Fruit fly (Drosophila melanogaster): ENCODE measurements around the gene chic.

Gene chic

dm6 chr2L:5998383-5998782 is 17.6 kb upstream of the chic start:
- TF ChIP-seq ttk (optimal IDR thresholded peaks at IDR 0.05), result no peak
- no peak for TF ChIP-seq h (optimal IDR thresholded peaks at IDR 0.05)
- no peak for TF ChIP-seq Sin3A (optimal IDR thresholded peaks at IDR 0.05)
- no peak for TF ChIP-seq psq (optimal IDR thresholded peaks at IDR 0.05)
- TF ChIP-seq insv (optimal IDR thresholded peaks at IDR 0.05), result no peak
- TF ChIP-seq Myc (optimal IDR thresholded peaks at IDR 0.05), result no peak

DNA sequence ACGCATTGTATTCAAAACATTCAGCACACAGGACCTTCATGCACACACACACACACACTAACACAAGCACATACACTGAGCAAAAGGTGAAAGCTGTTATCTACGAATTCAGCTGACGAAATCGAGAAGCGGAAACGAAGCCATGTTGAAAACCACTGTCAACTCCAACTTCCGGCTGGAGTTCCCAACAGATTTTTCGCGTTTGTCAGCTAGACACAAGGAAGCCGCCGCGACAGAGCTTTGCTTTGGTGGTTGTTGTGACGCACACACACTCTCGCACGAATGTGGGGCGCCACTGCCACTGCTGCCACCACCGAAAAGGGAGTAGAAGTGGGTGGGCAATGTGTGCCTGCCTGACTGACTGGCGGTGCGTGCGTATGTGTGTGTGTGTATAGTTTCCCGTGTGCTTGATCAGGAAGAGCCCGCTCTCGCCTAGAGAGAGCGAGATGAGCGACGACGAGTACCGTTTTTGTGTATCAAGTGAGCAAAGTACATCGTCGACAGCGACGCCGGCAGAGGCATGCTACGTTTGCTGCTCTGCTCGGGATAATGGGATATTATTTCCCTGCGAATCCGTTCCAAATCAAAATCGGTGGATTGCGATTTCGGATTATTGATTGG is 16.9 kb upstream of the chic start:
- TF ChIP-seq Sin3A (optimal IDR thresholded peaks at IDR 0.05) (no peak), psq (optimal IDR thresholded peaks at IDR 0.05) (no peak), Myc (optimal IDR thresholded peaks at IDR 0.05) (no peak), insv (optimal IDR thresholded peaks at IDR 0.05) (no peak), ttk (optimal IDR thresholded peaks at IDR 0.05) (no peak)

dm6 chr2L:5990447-5990846 is 9.6 kb upstream of the chic start:
- no peak for TF ChIP-seq ttk (optimal IDR thresholded peaks at IDR 0.05)
- TF ChIP-seq psq (optimal IDR thresholded peaks at IDR 0.05), result no peak
- no peak for TF ChIP-seq insv (optimal IDR thresholded peaks at IDR 0.05)
- TF ChIP-seq Myc (optimal IDR thresholded peaks at IDR 0.05), result no peak
- no peak for TF ChIP-seq Sin3A (optimal IDR thresholded peaks at IDR 0.05)
- no peak for TF ChIP-seq h (optimal IDR thresholded peaks at IDR 0.05)

DNA sequence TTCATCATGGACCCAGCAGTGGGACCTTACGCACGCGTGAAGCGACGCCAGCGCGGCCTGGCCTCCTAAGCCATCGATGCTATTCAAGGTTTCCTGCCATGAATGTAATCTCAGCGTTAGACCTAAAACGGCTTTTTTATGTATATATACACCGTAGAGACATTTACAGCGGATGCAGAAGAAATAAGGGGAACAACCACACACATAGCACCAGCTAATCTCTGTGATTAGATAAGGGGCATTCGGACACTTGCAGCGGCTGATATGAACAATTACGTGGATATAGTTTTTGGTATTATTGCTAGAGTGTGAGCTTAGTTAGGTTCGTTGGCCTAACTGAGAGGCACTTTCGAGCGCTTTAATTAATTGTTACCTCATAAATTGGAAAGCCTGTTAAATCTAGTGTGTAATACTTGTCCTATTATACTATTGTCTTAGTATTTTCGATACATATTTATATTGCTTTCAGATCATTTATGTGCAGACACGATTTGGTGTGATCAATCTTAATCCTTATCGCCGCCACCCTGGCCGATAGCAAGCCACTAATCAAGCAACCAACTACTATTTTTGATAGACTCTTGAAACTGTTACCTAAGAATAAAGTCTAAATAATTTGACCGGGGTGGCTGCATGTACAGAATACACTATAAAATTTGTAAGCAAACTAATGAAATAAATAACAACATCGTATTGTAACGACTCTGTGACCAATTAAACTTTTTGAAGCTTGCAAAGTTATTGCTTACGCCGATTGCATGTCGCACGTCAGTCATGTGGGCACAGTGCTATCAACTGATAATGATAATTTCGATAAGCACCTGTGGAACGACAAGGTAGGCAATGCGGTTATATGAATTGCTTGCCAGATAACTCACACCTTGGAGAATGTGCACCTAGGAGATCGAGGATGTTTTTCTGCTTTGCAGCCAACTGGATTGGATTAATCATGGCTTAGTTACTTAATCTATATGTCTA is 7.6 kb upstream of the chic start:
- TF ChIP-seq ttk (optimal IDR thresholded peaks at IDR 0.05) (no peak), psq (optimal IDR thresholded peaks at IDR 0.05) (no peak), Myc (optimal IDR thresholded peaks at IDR 0.05) (no peak), h (optimal IDR thresholded peaks at IDR 0.05) (no peak), insv (optimal IDR thresholded peaks at IDR 0.05) (no peak), Sin3A (optimal IDR thresholded peaks at IDR 0.05) (no peak)

dm6 chr2L:5986940-5987339 is 6.1 kb upstream of the chic start:
- TF ChIP-seq ttk (optimal IDR thresholded peaks at IDR 0.05), result no peak
- TF ChIP-seq psq (optimal IDR thresholded peaks at IDR 0.05), result no peak
- no peak for TF ChIP-seq insv (optimal IDR thresholded peaks at IDR 0.05)
- no peak for TF ChIP-seq Sin3A (optimal IDR thresholded peaks at IDR 0.05)
- no peak for TF ChIP-seq h (optimal IDR thresholded peaks at IDR 0.05)
- TF ChIP-seq Myc (optimal IDR thresholded peaks at IDR 0.05), result no peak

- TF ChIP-seq psq (optimal IDR thresholded peaks at IDR 0.05), result no peak
- TF ChIP-seq Sin3A (optimal IDR thresholded peaks at IDR 0.05), result no peak
- TF ChIP-seq ttk (optimal IDR thresholded peaks at IDR 0.05), result no peak
These were observed 5.3 kb upstream of the chic start, which contains the start of gene ifc for dm6 chr2L:5986094-5986493. Gene ifc (plus strand): TSS chr2L:5986348.

DNA sequence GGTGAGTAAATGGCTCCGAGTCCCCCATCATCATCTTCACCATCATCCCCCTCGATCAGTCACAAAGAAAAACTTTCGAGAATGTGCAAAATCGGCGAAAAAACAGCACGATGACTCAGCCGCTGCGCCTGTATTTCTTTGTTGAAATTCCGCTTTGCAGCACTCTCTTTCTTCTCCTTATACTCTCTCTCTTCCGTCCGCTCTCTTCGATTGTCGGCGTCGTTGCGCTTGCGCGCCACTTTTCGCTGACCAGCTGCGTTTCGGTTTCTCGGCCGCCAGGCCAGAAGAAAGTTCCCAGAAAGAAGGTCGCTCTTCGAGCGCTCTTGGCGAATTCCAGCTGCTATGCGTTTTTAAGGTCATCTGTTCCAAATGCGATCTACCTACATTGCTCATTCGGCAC is 2.4 kb upstream of the chic start:
- TF ChIP-seq h (optimal IDR thresholded peaks at IDR 0.05) (no peak), ttk (optimal IDR thresholded peaks at IDR 0.05) (no peak), Myc (optimal IDR thresholded peaks at IDR 0.05) (no peak), insv (optimal IDR thresholded peaks at IDR 0.05) (no peak), Sin3A (optimal IDR thresholded peaks at IDR 0.05) (no peak)

DNA sequence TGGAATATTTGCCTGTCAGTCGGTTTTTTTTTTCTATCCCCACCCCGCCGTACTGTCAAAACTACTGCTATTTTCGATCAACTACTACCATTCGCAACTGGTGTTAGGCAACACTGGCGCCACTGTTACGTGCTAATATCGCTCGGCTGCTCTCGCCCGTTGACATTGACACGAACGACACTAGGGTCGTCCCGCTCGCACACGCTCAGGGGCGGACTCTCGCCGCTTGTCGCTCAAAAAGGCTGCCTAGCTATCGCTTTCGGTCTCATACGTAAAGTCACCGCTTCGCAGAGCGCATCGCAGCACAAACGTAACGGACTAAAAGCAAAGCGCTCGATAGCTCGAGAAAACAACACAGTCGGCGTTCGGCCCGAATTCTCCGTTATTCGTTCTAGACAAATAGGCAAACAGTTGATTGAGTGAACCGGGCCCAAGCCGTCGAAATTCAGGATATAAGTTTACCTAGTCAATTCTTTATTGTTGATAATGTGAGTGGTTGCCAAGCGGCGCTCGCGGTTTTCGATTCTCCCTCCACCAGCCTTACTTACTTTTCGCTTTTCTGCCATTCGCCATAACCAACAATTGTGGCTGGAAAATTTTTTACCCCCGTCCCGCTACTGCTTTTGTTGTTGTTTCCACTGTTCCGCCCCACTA is 1.6 kb upstream of the chic start:
- no peak for TF ChIP-seq h (optimal IDR thresholded peaks at IDR 0.05)
- TF ChIP-seq insv (optimal IDR thresholded peaks at IDR 0.05), result no peak
- no peak for TF ChIP-seq psq (optimal IDR thresholded peaks at IDR 0.05)
- no peak for TF ChIP-seq Sin3A (optimal IDR thresholded peaks at IDR 0.05)
- no peak for TF ChIP-seq ttk (optimal IDR thresholded peaks at IDR 0.05)
- TF ChIP-seq Myc (optimal IDR thresholded peaks at IDR 0.05), result no peak

DNA sequence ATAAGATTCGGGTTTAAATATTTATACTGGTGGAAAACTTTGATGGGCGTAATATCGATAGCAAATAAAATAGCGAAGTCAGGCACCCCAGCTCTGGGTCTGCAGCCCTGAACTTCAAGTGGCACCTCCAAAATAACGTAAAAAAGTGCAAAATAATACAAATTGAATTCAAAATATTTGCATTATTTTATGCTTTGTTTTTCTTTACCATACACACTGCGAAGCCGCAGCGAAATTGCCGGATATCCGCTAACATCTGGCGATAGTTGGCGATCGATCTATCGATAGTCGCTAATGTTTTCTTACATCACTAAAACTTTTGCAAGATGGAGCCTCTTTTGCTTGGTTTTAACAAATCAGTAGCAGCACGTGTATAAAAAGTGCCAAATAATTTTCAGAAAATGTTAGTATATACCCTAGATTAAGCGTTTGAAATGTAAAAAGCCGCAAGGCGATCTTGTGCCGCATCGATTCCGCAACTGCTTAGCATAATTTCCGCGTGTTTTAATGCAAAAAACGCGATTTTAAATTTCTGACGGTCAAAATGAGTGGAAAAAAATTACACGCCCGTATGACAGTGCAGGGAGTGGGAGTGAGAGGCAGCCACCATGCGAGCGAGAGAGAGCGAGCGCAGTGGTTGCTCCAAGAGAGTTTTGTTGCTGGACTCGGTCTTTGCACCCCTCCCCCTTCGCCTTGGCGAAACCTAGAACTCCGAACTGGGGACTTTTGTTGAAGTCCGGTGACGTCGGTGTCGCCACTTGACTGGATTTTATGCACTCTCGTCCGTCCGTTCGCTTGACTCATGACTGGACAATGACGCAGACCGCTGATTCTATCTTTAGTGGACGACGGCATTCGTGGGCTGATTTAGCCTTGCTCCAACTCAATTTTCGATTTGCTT is 865 bp upstream of the chic start, which contains the start of gene eIF4A:
TSS of gene eIF4A (plus strand) at position 332 of the 901 bp plus-strand sequence.
- TF ChIP-seq psq (optimal IDR thresholded peaks at IDR 0.05) (no peak), ttk (optimal IDR thresholded peaks at IDR 0.05) (no peak), h (optimal IDR thresholded peaks at IDR 0.05) (no peak), Myc (optimal IDR thresholded peaks at IDR 0.05) (no peak), insv (optimal IDR thresholded peaks at IDR 0.05) (no peak), Sin3A (optimal IDR thresholded peaks at IDR 0.05) (no peak)

DNA sequence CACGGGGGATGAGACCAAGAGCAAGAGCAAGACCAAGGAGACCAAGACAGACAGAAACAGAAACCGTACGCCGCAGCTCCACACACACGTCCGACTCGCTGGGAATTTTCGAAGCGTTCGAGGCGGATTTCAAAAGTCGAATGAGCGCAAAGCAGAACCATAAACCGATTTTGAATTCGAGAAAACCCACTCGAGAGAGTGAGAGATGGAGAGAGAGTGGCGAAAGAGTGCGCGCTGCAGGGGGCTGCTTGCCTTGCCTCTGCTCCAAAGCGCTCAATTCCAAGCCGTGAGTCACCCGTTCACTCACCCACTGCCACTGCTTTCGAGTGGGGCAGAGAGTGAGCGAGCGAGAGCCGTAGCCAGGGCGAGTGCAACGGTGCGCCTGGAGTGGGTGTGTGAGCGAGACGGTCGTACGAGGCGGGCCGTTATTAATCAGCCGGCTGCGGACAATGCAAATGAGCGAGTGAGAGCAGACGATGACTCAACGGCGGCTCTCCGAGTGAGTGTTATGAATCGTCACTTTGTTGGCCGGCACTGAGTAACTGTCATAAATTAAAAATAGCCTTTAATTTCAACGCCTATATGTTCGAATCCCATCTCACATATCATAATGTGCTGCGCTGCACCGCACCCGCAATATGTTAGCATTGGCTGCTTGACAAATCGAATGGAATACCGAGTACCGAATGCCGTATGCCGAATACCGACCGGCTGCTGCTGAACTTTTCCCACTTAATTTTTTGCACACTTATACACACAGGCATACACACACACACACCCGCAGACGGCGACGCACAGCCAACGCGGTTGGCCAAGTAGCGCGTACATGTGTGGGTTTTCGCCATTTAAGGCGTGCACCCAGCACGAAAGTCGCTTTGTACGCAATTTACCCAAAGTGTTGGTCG is 609 bp downstream of the chic start:
- TF ChIP-seq psq (optimal IDR thresholded peaks at IDR 0.05), result no peak
- no peak for TF ChIP-seq h (optimal IDR thresholded peaks at IDR 0.05)
- TF ChIP-seq ttk (optimal IDR thresholded peaks at IDR 0.05), result no peak
- TF ChIP-seq Sin3A (optimal IDR thresholded peaks at IDR 0.05), result no peak
- no peak for TF ChIP-seq Myc (optimal IDR thresholded peaks at IDR 0.05)
- no peak for TF ChIP-seq insv (optimal IDR thresholded peaks at IDR 0.05)
